Worm (Caenorhabditis elegans) whole organism, early embryonic: ENCODE data around the gene F49H6.17.

Experiments used
- B0310.2 ChIP-seq: sonication (generic microtip); optimal IDR thresholded peaks from 2 replicates; lab custom pipeline; 2016; ENCODE audit warnings: mild to moderate bottlenecking, missing genetic modification characterization, missing compliant biosample characterization
- F13C5.2 ChIP-seq: sonication (generic microtip); optimal IDR thresholded peaks from 2 replicates; lab custom pipeline; 2017; ENCODE audit warnings: mild to moderate bottlenecking, missing genetic modification characterization, inconsistent platforms, missing compliant biosample characterization
- aly-1 ChIP-seq: sonication (generic microtip); optimal IDR thresholded peaks from 2 replicates; lab custom pipeline; 2016; ENCODE audit warnings: missing genetic modification characterization, missing compliant biosample characterization
- ama-1 ChIP-seq: fragments of 150-350 bp; optimal IDR thresholded peaks from 2 replicates; lab custom pipeline; 2014
- ceh-13 ChIP-seq: fragments of 200-800 bp; sonication (Bioruptor generic); optimal IDR thresholded peaks from 2 replicates; lab custom pipeline; 2018; ENCODE audit warnings: mild to moderate bottlenecking, missing genetic modification characterization, missing compliant biosample characterization
- ceh-36 ChIP-seq: sonication (generic microtip); optimal IDR thresholded peaks from 2 replicates; lab custom pipeline; 2016; ENCODE audit warnings: missing genetic modification characterization, inconsistent platforms, missing compliant biosample characterization
- ets-7 ChIP-seq: sonication (generic microtip); optimal IDR thresholded peaks from 2 replicates; lab custom pipeline; 2016; ENCODE audit warnings: missing genotype, missing genetic modification characterization, missing compliant biosample characterization
- flt-1 ChIP-seq: fragments of 200-800 bp; sonication (Bioruptor generic); IDR thresholded peaks from 2 replicates; pipeline ENCODE4 v1.3.6; 2022; ENCODE audit warnings: missing genetic modification characterization, missing compliant biosample characterization
- hmbx-1 ChIP-seq: sonication (generic microtip); optimal IDR thresholded peaks from 2 replicates; lab custom pipeline; 2016; ENCODE audit warnings: mild to moderate bottlenecking, missing genetic modification characterization, missing compliant biosample characterization
- hmg-4 ChIP-seq: fragments of 200-800 bp; sonication (Bioruptor generic); optimal IDR thresholded peaks from 2 replicates; lab custom pipeline; 2018; ENCODE audit warnings: mild to moderate bottlenecking, missing genetic modification characterization, missing compliant biosample characterization
- hnd-1 ChIP-seq: sonication (generic microtip); optimal IDR thresholded peaks from 2 replicates; lab custom pipeline; 2016; ENCODE audit warnings: missing genetic modification characterization, missing compliant biosample characterization
- pes-1 ChIP-seq: fragments of 200-800 bp; sonication (Bioruptor generic); IDR thresholded peaks from 2 replicates; pipeline ENCODE4 v1.3.6; 2022; ENCODE audit warnings: missing genetic modification reagents, missing genetic modification characterization, missing compliant biosample characterization
- scrt-1 ChIP-seq: fragments of 200-800 bp; sonication (Bioruptor generic); IDR thresholded peaks from 2 replicates; pipeline ENCODE4 v1.3.6; 2022; ENCODE audit warnings: missing genetic modification characterization, missing compliant biosample characterization
- sea-1 ChIP-seq: fragments of 200-800 bp; sonication (Bioruptor generic); conservative IDR thresholded peaks from 2 replicates; pipeline ENCODE4 v1.3.6; 2022; ENCODE audit warnings: missing genetic modification characterization, missing compliant biosample characterization
- tbx-11 ChIP-seq: fragments of 200-800 bp; sonication (Bioruptor generic); IDR thresholded peaks from 2 replicates; pipeline ENCODE4 v1.3.6; 2022; ENCODE audit warnings: missing genetic modification characterization, missing compliant biosample characterization
- tbx-37 ChIP-seq: fragments of 200-800 bp; sonication (Bioruptor generic); conservative IDR thresholded peaks from 2 replicates; pipeline ENCODE4 v1.3.6; 2022; ENCODE audit warnings: missing genetic modification reagents, missing genetic modification characterization, missing compliant biosample characterization
- tra-4 ChIP-seq: sonication (generic microtip); optimal IDR thresholded peaks from 2 replicates; lab custom pipeline; 2017; ENCODE audit warnings: missing genetic modification characterization, missing compliant biosample characterization

Gene F49H6.17

ce11 chrV:17019690-17020089, at the start of gene F49H6.17:
F49H6.17 (plus strand) TSS chrV:17019990.
- TF ChIP-seq hnd-1 (tag; lab: Kevin White, UChicago) (no peak), tbx-37 (GFP tag; lab: Robert Waterston, UW) (no peak), ceh-36 (tag; lab: Kevin White, UChicago) (no peak), sea-1 (GFP tag; lab: Robert Waterston, UW) (no peak), flt-1 (GFP tag; lab: Robert Waterston, UW) (no peak), ets-7 (tag; lab: Kevin White, UChicago) (no peak)

DNA sequence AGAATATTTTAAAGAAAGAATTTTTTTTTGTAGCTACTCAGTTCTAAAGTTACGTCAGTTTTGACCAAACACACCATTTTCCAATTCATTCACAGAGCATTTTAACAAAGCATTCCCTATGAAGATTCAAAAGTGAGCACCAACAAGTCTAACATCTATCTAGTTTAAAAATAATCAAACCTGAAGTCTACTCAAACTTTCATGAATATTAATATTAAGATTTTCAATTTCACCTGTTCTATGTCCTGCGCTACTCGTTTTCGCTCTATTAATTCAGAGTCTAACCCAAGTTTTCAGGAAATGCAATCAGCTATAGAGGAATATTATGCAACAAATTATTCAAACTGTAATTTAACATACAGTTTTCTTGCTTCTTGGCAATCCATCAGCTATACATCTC, 47.7 kb upstream of the F49H6.17 start, which contains the start of gene srh-119:
TSS of gene srh-119 (plus strand) at position 301 of the 400 bp plus-strand sequence.
- TF ChIP-seq tbx-37 (GFP tag; lab: Robert Waterston, UW): no peak

ce11 chrV:16973338-16973737, 46.5 kb upstream of the F49H6.17 start:
- TF ChIP-seq tra-4 (no peak), scrt-1 (GFP tag; lab: Robert Waterston, UW) (no peak), sea-1 (GFP tag; lab: Robert Waterston, UW) (no peak), flt-1 (GFP tag; lab: Robert Waterston, UW) (no peak), ets-7 (tag; lab: Kevin White, UChicago) (no peak), tbx-37 (GFP tag; lab: Robert Waterston, UW) (no peak), aly-1 (tag; lab: Kevin White, UChicago) (no peak), hmg-4 (GFP tag; lab: Kevin White, UChicago) (no peak), ceh-36 (tag; lab: Kevin White, UChicago) (no peak), tbx-11 (no peak), ceh-13 (GFP tag; lab: Kevin White, UChicago) (no peak), ama-1 (lab: Kevin White, UChicago) (no peak), F13C5.2 (no peak)

ce11 chrV:16974919-16975318, 44.9 kb upstream of the F49H6.17 start, which contains the start of gene srx-54:
srx-54 (plus strand) TSS chrV:16975219.
- TF ChIP-seq ama-1 (lab: Kevin White, UChicago) (no peak), ceh-13 (GFP tag; lab: Kevin White, UChicago) (no peak), ceh-36 (tag; lab: Kevin White, UChicago) (no peak), tbx-37 (GFP tag; lab: Robert Waterston, UW) (no peak), aly-1 (tag; lab: Kevin White, UChicago) (no peak), flt-1 (GFP tag; lab: Robert Waterston, UW) (no peak), pes-1 (GFP tag; lab: Robert Waterston, UW) (no peak), hnd-1 (tag; lab: Kevin White, UChicago) (no peak), hmbx-1 (tag; lab: Kevin White, UChicago) (no peak), hmg-4 (GFP tag; lab: Kevin White, UChicago) (no peak), scrt-1 (GFP tag; lab: Robert Waterston, UW) (no peak), B0310.2 (tag; lab: Kevin White, UChicago) (no peak), tra-4 (no peak), sea-1 (GFP tag; lab: Robert Waterston, UW) (no peak), F13C5.2 (no peak), tbx-11 (no peak), ets-7 (tag; lab: Kevin White, UChicago) (no peak)

DNA sequence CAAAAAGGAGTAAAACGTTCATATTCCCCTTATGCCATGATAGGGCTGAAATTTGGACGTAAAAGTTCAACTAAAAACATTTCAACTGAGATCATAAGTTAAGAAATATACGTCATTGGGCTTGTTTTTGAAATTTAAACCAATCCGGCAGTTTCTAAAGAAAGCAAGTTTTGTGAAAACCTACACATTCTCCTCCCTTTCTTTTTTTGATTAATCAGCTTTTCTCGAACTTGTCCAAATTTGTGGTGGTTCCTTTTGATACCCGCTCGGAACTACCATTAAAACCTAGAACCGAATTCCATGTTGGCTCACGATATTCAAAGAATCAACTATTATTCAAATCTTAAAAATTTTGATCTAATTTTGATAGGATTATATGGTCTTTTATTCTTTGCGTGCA, 39.4 kb upstream of the F49H6.17 start, which contains the start of gene srz-54:
TSS of gene srz-54 (plus strand) at position 301 of the 400 bp plus-strand sequence.
- no peak for TF ChIP-seq ets-7 (tag; lab: Kevin White, UChicago)
- TF ChIP-seq ceh-13 (GFP tag; lab: Kevin White, UChicago): no peak
- TF ChIP-seq tbx-11: no peak
- TF ChIP-seq pes-1 (GFP tag; lab: Robert Waterston, UW): no peak
- no peak for TF ChIP-seq tbx-37 (GFP tag; lab: Robert Waterston, UW)
- no peak for TF ChIP-seq hnd-1 (tag; lab: Kevin White, UChicago)
- no peak for TF ChIP-seq tra-4
- no peak for TF ChIP-seq B0310.2 (tag; lab: Kevin White, UChicago)
- no peak for TF ChIP-seq hmbx-1 (tag; lab: Kevin White, UChicago)
- no peak for TF ChIP-seq hmg-4 (GFP tag; lab: Kevin White, UChicago)
- TF ChIP-seq ceh-36 (tag; lab: Kevin White, UChicago): no peak
- no peak for TF ChIP-seq scrt-1 (GFP tag; lab: Robert Waterston, UW)
- no peak for TF ChIP-seq F13C5.2
- no peak for TF ChIP-seq ama-1 (lab: Kevin White, UChicago)
- TF ChIP-seq flt-1 (GFP tag; lab: Robert Waterston, UW): no peak
- TF ChIP-seq aly-1 (tag; lab: Kevin White, UChicago): no peak

DNA sequence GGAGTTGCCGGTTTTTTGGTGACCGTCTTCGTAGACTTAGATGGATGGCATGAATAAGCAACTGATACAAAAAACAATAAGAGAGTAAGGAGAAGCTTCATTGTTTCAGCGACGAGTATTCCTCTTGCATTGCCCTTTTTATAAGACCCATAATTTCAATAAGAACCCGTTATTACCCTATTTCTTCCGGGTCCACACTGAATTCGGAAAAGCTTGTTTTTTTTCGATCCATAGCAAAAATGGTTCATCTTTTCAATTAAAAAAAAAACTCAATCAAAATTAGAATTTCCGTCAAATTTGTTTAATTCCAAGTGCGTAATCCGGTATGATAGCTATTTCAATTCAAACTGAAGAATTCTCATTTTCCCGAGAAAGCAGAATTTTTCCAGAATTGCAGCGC, 32.8 kb upstream of the F49H6.17 start, which contains the start of gene Y102A5C.40:
TSS of gene Y102A5C.40 (minus strand) at position 101 of the 400 bp plus-strand sequence.
- no peak for TF ChIP-seq tbx-11
- no peak for TF ChIP-seq ceh-36 (tag; lab: Kevin White, UChicago)
- TF ChIP-seq ceh-13 (GFP tag; lab: Kevin White, UChicago): no peak
- TF ChIP-seq sea-1 (GFP tag; lab: Robert Waterston, UW): no peak
- no peak for TF ChIP-seq scrt-1 (GFP tag; lab: Robert Waterston, UW)
- no peak for TF ChIP-seq flt-1 (GFP tag; lab: Robert Waterston, UW)
- TF ChIP-seq ets-7 (tag; lab: Kevin White, UChicago): no peak
- no peak for TF ChIP-seq hmg-4 (GFP tag; lab: Kevin White, UChicago)
- TF ChIP-seq aly-1 (tag; lab: Kevin White, UChicago): no peak
- no peak for TF ChIP-seq hnd-1 (tag; lab: Kevin White, UChicago)
- no peak for TF ChIP-seq B0310.2 (tag; lab: Kevin White, UChicago)
- no peak for TF ChIP-seq tbx-37 (GFP tag; lab: Robert Waterston, UW)
- no peak for TF ChIP-seq pes-1 (GFP tag; lab: Robert Waterston, UW)
- TF ChIP-seq tra-4: no peak
- no peak for TF ChIP-seq hmbx-1 (tag; lab: Kevin White, UChicago)
- no peak for TF ChIP-seq F13C5.2
- TF ChIP-seq ama-1 (lab: Kevin White, UChicago): no peak

ce11 chrV:16987783-16988182, 32.0 kb upstream of the F49H6.17 start:
- no peak for TF ChIP-seq flt-1 (GFP tag; lab: Robert Waterston, UW)
- no peak for TF ChIP-seq F13C5.2
- TF ChIP-seq tra-4: no peak
- TF ChIP-seq hnd-1 (tag; lab: Kevin White, UChicago): no peak
- no peak for TF ChIP-seq tbx-37 (GFP tag; lab: Robert Waterston, UW)
- no peak for TF ChIP-seq ceh-36 (tag; lab: Kevin White, UChicago)
- no peak for TF ChIP-seq B0310.2 (tag; lab: Kevin White, UChicago)
- no peak for TF ChIP-seq sea-1 (GFP tag; lab: Robert Waterston, UW)
- TF ChIP-seq aly-1 (tag; lab: Kevin White, UChicago): no peak
- TF ChIP-seq scrt-1 (GFP tag; lab: Robert Waterston, UW): no peak
- no peak for TF ChIP-seq hmg-4 (GFP tag; lab: Kevin White, UChicago)
- no peak for TF ChIP-seq hmbx-1 (tag; lab: Kevin White, UChicago)
- TF ChIP-seq pes-1 (GFP tag; lab: Robert Waterston, UW): no peak
- no peak for TF ChIP-seq ama-1 (lab: Kevin White, UChicago)
- TF ChIP-seq tbx-11: no peak
